Fruit fly (Drosophila melanogaster) whole organism, embryonic: ENCODE results near the gene Prx2.

ENCODE experiments used
- Atf6 ChIP-seq: fragments of 200-800 bp; sonication (Bioruptor generic); IDR thresholded peaks from 2 replicates; pipeline ENCODE4 v1.3.6; 2022; ENCODE audit warnings: missing biosample characterization, missing genetic modification characterization
- Bteb2 ChIP-seq: fragments of 200-800 bp; sonication (Bioruptor generic); optimal IDR thresholded peaks from 2 replicates; lab custom pipeline; 2016; ENCODE audit warnings: missing biosample characterization, missing genetic modification characterization
- CG10543 ChIP-seq: fragments of 200-800 bp; sonication (Bioruptor generic); optimal IDR thresholded peaks from 3 replicates; lab custom pipeline; 2017; ENCODE audit warnings: missing biosample characterization, mild to moderate bottlenecking, missing genetic modification characterization, moderate library complexity
- CG10979 ChIP-seq: fragments of 200-800 bp; sonication (Bioruptor generic); optimal IDR thresholded peaks from 2 replicates; lab custom pipeline; 2018; ENCODE audit warnings: missing biosample characterization, mild to moderate bottlenecking, missing genetic modification characterization, moderate library complexity
- CG12744 ChIP-seq: fragments of 200-800 bp; sonication (Bioruptor generic); optimal IDR thresholded peaks from 2 replicates; lab custom pipeline; 2016; ENCODE audit warnings: missing biosample characterization, missing genetic modification characterization
- CG12769 ChIP-seq: fragments of 200-800 bp; sonication (Bioruptor generic); optimal IDR thresholded peaks from 2 replicates; lab custom pipeline; 2019; ENCODE audit warnings: missing biosample characterization, mild to moderate bottlenecking, missing genetic modification characterization, moderate library complexity
- CG13775 ChIP-seq: fragments of 200-800 bp; sonication (Bioruptor generic); optimal IDR thresholded peaks from 3 replicates; lab custom pipeline; 2017; ENCODE audit warnings: missing biosample characterization, mild to moderate bottlenecking, missing genetic modification characterization
- CG15011 ChIP-seq: fragments of 200-800 bp; sonication (Bioruptor generic); optimal IDR thresholded peaks from 3 replicates; lab custom pipeline; 2018; ENCODE audit warnings: missing biosample characterization, mild to moderate bottlenecking, missing genetic modification characterization
- CG1602 ChIP-seq: fragments of 200-800 bp; sonication (Bioruptor generic); optimal IDR thresholded peaks from 3 replicates; lab custom pipeline; 2016; ENCODE audit warnings: missing biosample characterization, missing genetic modification characterization
- CG17359 ChIP-seq: fragments of 200-800 bp; sonication (Bioruptor generic); optimal IDR thresholded peaks from 3 replicates; lab custom pipeline; 2018; ENCODE audit warnings: missing biosample characterization, mild to moderate bottlenecking, missing genetic modification characterization, moderate library complexity
- CG18262 ChIP-seq: fragments of 200-800 bp; optimal IDR thresholded peaks from 3 replicates; lab custom pipeline; 2019; ENCODE audit warnings: missing biosample characterization, mild to moderate bottlenecking, missing genetic modification characterization, moderate library complexity
- CG2712 ChIP-seq: fragments of 200-800 bp; optimal IDR thresholded peaks from 3 replicates; lab custom pipeline; 2019; ENCODE audit warnings: missing biosample characterization, mild to moderate bottlenecking, missing genetic modification characterization, moderate library complexity
- CG3281 ChIP-seq: fragments of 200-800 bp; sonication (Bioruptor generic); optimal IDR thresholded peaks from 3 replicates; lab custom pipeline; 2017; ENCODE audit warnings: missing biosample characterization, mild to moderate bottlenecking, missing genetic modification characterization
- CG42726 ChIP-seq: fragments of 200-800 bp; sonication (Bioruptor generic); IDR thresholded peaks from 2 replicates; pipeline ENCODE4 v1.3.6; 2022; ENCODE audit warnings: missing biosample characterization, missing genetic modification characterization; ENCODE audit not compliant: partially characterized antibody
- CG4404 ChIP-seq: fragments of 200-800 bp; sonication (Bioruptor generic); IDR thresholded peaks from 2 replicates; pipeline ENCODE4 v1.3.6; 2022; ENCODE audit warnings: missing biosample characterization, missing genetic modification characterization
- CG6813 ChIP-seq: fragments of 200-800 bp; sonication (Bioruptor generic); optimal IDR thresholded peaks from 2 replicates; lab custom pipeline; 2017; ENCODE audit warnings: missing biosample characterization, missing genetic modification characterization, mild to moderate bottlenecking, moderate library complexity, missing genetic modification reagents
- CG7556 ChIP-seq: fragments of 200-800 bp; sonication (Bioruptor generic); optimal IDR thresholded peaks from 2 replicates; lab custom pipeline; 2017; ENCODE audit warnings: missing biosample characterization, mild to moderate bottlenecking, missing genetic modification characterization
- CG7839 ChIP-seq: fragments of 200-800 bp; sonication (Bioruptor generic); optimal IDR thresholded peaks from 3 replicates; lab custom pipeline; 2018; ENCODE audit warnings: missing biosample characterization, mild to moderate bottlenecking, missing genetic modification characterization, moderate library complexity
- CG8290 ChIP-seq, 3 experiments: fragments of 200-800 bp; sonication (Bioruptor generic); optimal IDR thresholded peaks; 2 replicates each; lab custom pipeline; 2016 to 2019; ENCODE audit warnings: missing biosample characterization in 3 of 3, missing genetic modification characterization in 3 of 3, mild to moderate bottlenecking in 2 of 3, moderate library complexity in 1 of 3
- CG9437 ChIP-seq: fragments of 200-800 bp; sonication (Bioruptor generic); optimal IDR thresholded peaks from 2 replicates; lab custom pipeline; 2018; ENCODE audit warnings: missing biosample characterization, mild to moderate bottlenecking, missing genetic modification characterization
- CG9727 ChIP-seq: fragments of 200-800 bp; sonication (Bioruptor generic); optimal IDR thresholded peaks from 3 replicates; lab custom pipeline; 2017; ENCODE audit warnings: missing biosample characterization, mild to moderate bottlenecking, missing genetic modification characterization
- CG9932 ChIP-seq: fragments of 200-800 bp; sonication (Bioruptor generic); IDR thresholded peaks from 2 replicates; pipeline ENCODE4 v1.3.6; 2022; ENCODE audit warnings: missing biosample characterization, missing genetic modification characterization
- Dip3 ChIP-seq: fragments of 200-800 bp; sonication (Bioruptor generic); optimal IDR thresholded peaks from 3 replicates; lab custom pipeline; 2016; ENCODE audit warnings: missing biosample characterization, missing genetic modification characterization
- Eip74EF ChIP-seq, 2 experiments: fragments of 200-800 bp in 1 of 2; fragments of >200 bp in 1 of 2; sonication (Bioruptor generic) in 1 of 2; optimal IDR thresholded peaks; 2 replicates each; lab custom pipeline; 2017 to 2019; ENCODE audit warnings: missing biosample characterization in 2 of 2, missing genetic modification characterization in 2 of 2, mild to moderate bottlenecking in 1 of 2, moderate library complexity in 1 of 2
- Ets97D ChIP-seq: fragments of 200-800 bp; sonication (Bioruptor generic); optimal IDR thresholded peaks from 3 replicates; lab custom pipeline; 2016; ENCODE audit warnings: missing biosample characterization, missing genetic modification characterization
- HLHmδ ChIP-seq: fragments of 200-800 bp; sonication (Bioruptor generic); optimal IDR thresholded peaks from 2 replicates; lab custom pipeline; 2018; ENCODE audit warnings: missing biosample characterization, mild to moderate bottlenecking, missing genetic modification characterization, moderate library complexity
- Oli ChIP-seq: fragments of 200-800 bp; sonication (Bioruptor generic); optimal IDR thresholded peaks from 2 replicates; lab custom pipeline; 2018; ENCODE audit warnings: missing biosample characterization, mild to moderate bottlenecking, missing genetic modification characterization, moderate library complexity
- Sox100B ChIP-seq: fragments of 200-800 bp; sonication (Bioruptor generic); optimal IDR thresholded peaks from 3 replicates; lab custom pipeline; 2018; ENCODE audit warnings: missing biosample characterization, mild to moderate bottlenecking, missing genetic modification characterization
- Sox102F ChIP-seq: fragments of 200-800 bp; sonication (Bioruptor generic); optimal IDR thresholded peaks from 2 replicates; lab custom pipeline; 2018; ENCODE audit warnings: missing biosample characterization, mild to moderate bottlenecking, missing genetic modification characterization, moderate library complexity
- Trl ChIP-seq, 3 experiments: fragments of >200 bp in 2 of 3; fragments of 200-800 bp in 1 of 3; sonication (Bioruptor generic) in 1 of 3; optimal IDR thresholded peaks; 2 replicates in 1 of 3; 3 replicates in 2 of 3; lab custom pipeline; 2016 to 2017; ENCODE audit warnings: missing biosample characterization in 1 of 3, missing genetic modification characterization in 1 of 3
- Usf ChIP-seq: fragments of 200-800 bp; sonication (Bioruptor generic); optimal IDR thresholded peaks from 2 replicates; lab custom pipeline; 2017; ENCODE audit warnings: missing genotype, missing biosample characterization, missing genetic modification characterization
- cg ChIP-seq: fragments of 200-800 bp; sonication (Bioruptor generic); optimal IDR thresholded peaks from 3 replicates; lab custom pipeline; 2019; ENCODE audit warnings: missing biosample characterization, mild to moderate bottlenecking, missing genetic modification characterization, moderate library complexity
- cwo ChIP-seq: fragments of 200-800 bp; sonication (Bioruptor generic); optimal IDR thresholded peaks from 3 replicates; lab custom pipeline; 2017; ENCODE audit warnings: missing biosample characterization, missing genetic modification characterization, mild to moderate bottlenecking, moderate library complexity, missing genetic modification reagents
- exex ChIP-seq: fragments of 200-800 bp; sonication (Bioruptor generic); optimal IDR thresholded peaks from 4 replicates; lab custom pipeline; 2018; ENCODE audit warnings: missing biosample characterization, mild to moderate bottlenecking, missing genetic modification characterization, moderate library complexity
- grau ChIP-seq: fragments of 200-800 bp; optimal IDR thresholded peaks from 3 replicates; lab custom pipeline; 2019; ENCODE audit warnings: missing biosample characterization, mild to moderate bottlenecking, missing genetic modification characterization, moderate library complexity
- inv ChIP-seq: fragments of 200-800 bp; sonication (Bioruptor generic); IDR thresholded peaks from 2 replicates; pipeline ENCODE4 v1.3.6; 2022; ENCODE audit warnings: missing biosample characterization, missing genetic modification characterization; ENCODE audit not compliant: partially characterized antibody
- kni ChIP-seq: fragments of 200-800 bp; sonication (Bioruptor generic); optimal IDR thresholded peaks from 3 replicates; lab custom pipeline; 2017; ENCODE audit warnings: mild to moderate bottlenecking, missing biosample characterization, missing genetic modification reagents, missing genetic modification characterization
- lab ChIP-seq: fragments of 200-800 bp; sonication (Bioruptor generic); optimal IDR thresholded peaks from 3 replicates; lab custom pipeline; 2017; ENCODE audit warnings: missing biosample characterization, missing genetic modification characterization, mild to moderate bottlenecking, moderate library complexity, missing genetic modification reagents
- mam ChIP-seq: fragments of 200-800 bp; sonication (Bioruptor generic); optimal IDR thresholded peaks from 3 replicates; lab custom pipeline; 2016; ENCODE audit warnings: missing biosample characterization, missing genetic modification characterization
- mld ChIP-seq: fragments of 200-800 bp; sonication (Bioruptor generic); IDR thresholded peaks from 3 replicates; pipeline ENCODE4 v1.3.6; 2022; ENCODE audit warnings: missing biosample characterization, missing genetic modification characterization; ENCODE audit not compliant: partially characterized antibody
- oc ChIP-seq: fragments of 200-800 bp; sonication (Bioruptor generic); optimal IDR thresholded peaks from 2 replicates; lab custom pipeline; 2018; ENCODE audit warnings: missing biosample characterization, mild to moderate bottlenecking, missing genetic modification characterization, moderate library complexity
- prd ChIP-seq, 3 experiments: fragments of >200 bp in 2 of 3; fragments of 200-800 bp in 1 of 3; sonication (Bioruptor generic) in 1 of 3; optimal IDR thresholded peaks in 2 of 3; IDR thresholded peaks in 1 of 3; 2 replicates in 2 of 3; 3 replicates in 1 of 3; pipeline versions ENCODE4 v1.3.6 to Lab custom; 2017 to 2022; ENCODE audit warnings: missing biosample characterization in 1 of 3, missing genetic modification characterization in 1 of 3
- rib ChIP-seq: fragments of 200-800 bp; sonication (Bioruptor generic); IDR thresholded peaks from 2 replicates; pipeline ENCODE4 v1.3.6; 2022; ENCODE audit warnings: missing biosample characterization, missing genetic modification characterization
- slbo ChIP-seq: fragments of 200-800 bp; sonication (Bioruptor generic); IDR thresholded peaks from 2 replicates; pipeline ENCODE4 v1.3.6; 2022; ENCODE audit warnings: missing biosample characterization, missing genetic modification characterization
- sob ChIP-seq: fragments of 200-800 bp; sonication (Bioruptor generic); IDR thresholded peaks from 2 replicates; pipeline ENCODE4 v1.3.6; 2022; ENCODE audit warnings: missing biosample characterization, missing genetic modification characterization
- tio ChIP-seq: fragments of 200-800 bp; sonication (Bioruptor generic); optimal IDR thresholded peaks from 2 replicates; lab custom pipeline; 2017; ENCODE audit warnings: missing biosample characterization, missing genetic modification characterization, inconsistent platforms

Prx2 gene

DNA sequence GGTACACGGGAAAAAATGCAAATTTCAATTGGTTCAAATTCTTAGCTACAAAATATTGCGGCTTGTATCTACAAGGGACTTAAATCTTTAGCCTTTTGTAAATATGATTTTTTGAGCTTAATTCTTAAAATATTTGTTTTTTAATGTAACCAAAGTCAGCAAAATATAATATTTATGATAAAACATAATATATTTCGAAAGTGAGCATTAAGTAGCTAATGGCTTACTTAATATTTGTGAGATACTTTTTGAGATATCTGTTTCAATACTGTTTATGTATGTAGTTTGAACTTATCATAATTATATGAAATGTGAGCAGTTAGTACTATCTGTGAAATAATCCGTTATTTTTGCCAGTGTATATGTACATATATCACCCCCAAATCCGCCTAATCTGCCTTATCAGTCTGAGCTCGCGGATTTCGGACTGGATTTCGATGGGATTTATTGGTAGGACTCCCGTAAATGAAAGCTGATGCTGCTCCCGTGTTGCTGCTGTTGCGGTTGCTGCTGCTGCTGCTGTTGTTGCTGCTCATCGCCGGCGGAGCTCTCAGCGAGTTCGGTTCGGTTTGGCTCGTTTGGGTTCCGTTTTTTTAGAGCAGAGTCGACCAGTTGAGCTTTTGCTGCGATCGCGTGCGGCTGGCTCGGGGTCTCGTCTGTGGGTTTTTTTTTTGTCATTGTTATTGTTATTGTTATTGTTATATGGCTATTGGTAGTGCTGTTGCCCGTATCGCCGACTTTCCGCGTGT lies 8.8 kb upstream of the Prx2 start (continued):
- TF ChIP-seq Sox100B (peak; percentile 43), CG42726 (0 out of 2 replicates have a peak, but pooled peaks have one; percentile 29), exex (no peak), CG12744 (GFP tag; lab: Kevin White, UChicago) (no peak), CG4404 (no peak), kni (GFP tag; lab: Kevin White, UChicago) (no peak), cwo (GFP tag; lab: Kevin White, UChicago) (peak; percentile 46), CG7556 (GFP tag; lab: Kevin White, UChicago) (peak; percentile 59), Dip3 (no peak), CG6813 (GFP tag; lab: Kevin White, UChicago) (no peak), CG9932 (peak; percentile 37), CG1602 (GFP tag; lab: Kevin White, UChicago) (peak; percentile 0), Bteb2 (GFP tag; lab: Kevin White, UChicago) (no peak), Usf (no peak), CG2712 (peak; percentile 39), CG7839 (peak; percentile 63), prd (optimal IDR thresholded peaks at IDR 0.05; lab: Kevin White, UChicago) (no peak), prd (GFP tag; IDR thresholded peaks at IDR 0.05; lab: Robert Waterston, UW) (peak; percentile 49; the same call in 2 of the 3 replicates), sob (GFP tag; lab: Robert Waterston, UW) (peak; percentile 40; the same call in 1 of the 2 replicates), CG13775 (GFP tag; lab: Kevin White, UChicago) (peak; percentile 45), mam (GFP tag; lab: Kevin White, UChicago) (peak; percentile 33), Sox102F (GFP tag; lab: Kevin White, UChicago) (peak; percentile 42), mld (GFP tag; lab: Robert Waterston, UW) (no peak), HLHmδ (no peak), Ets97D (GFP tag; lab: Kevin White, UChicago) (no peak), CG15011 (GFP tag; lab: Kevin White, UChicago) (peak; percentile 15), Trl (optimal IDR thresholded peaks at IDR 0.05; lab: Kevin White, UChicago) (peak in 1 of 2 experiments; percentile 23), Trl (GFP tag; optimal IDR thresholded peaks at IDR 0.05; lab: Kevin White, UChicago) (no peak), CG10979 (tag; lab: Kevin White, UChicago) (peak; percentile 5), CG9437 (peak; percentile 53), tio (GFP tag; lab: Kevin White, UChicago) (peak; percentile 61), lab (GFP tag; lab: Kevin White, UChicago) (peak; percentile 36), grau (tag; lab: Kevin White, UChicago) (peak; percentile 66), CG17359 (peak; percentile 32), Atf6 (GFP tag; lab: Robert Waterston, UW) (no peak; the same call in 1 of the 2 replicates), rib (GFP tag; lab: Robert Waterston, UW) (no peak), inv (GFP tag; lab: Robert Waterston, UW) (no peak), slbo (GFP tag; lab: Robert Waterston, UW) (peak; percentile 15; the same call in 1 of the 2 replicates), cg (GFP tag; lab: Kevin White, UChicago) (no peak), CG12769 (tag; lab: Kevin White, UChicago) (peak; percentile 70), CG9727 (GFP tag; lab: Kevin White, UChicago) (peak; percentile 53), CG8290 (GFP tag; optimal IDR thresholded peaks at IDR 0.05; lab: Kevin White, UChicago) (no peak), CG8290 (tag; optimal IDR thresholded peaks at IDR 0.05; lab: Kevin White, UChicago) (peak in 1 of 2 experiments; percentile 12), oc (tag; lab: Kevin White, UChicago) (no peak), Eip74EF (GFP tag; optimal IDR thresholded peaks at IDR 0.05; lab: Kevin White, UChicago) (peak in 1 of 2 experiments; percentile 35), Oli (tag; lab: Kevin White, UChicago) (peak; percentile 32), CG3281 (GFP tag; lab: Kevin White, UChicago) (peak; percentile 70), CG18262 (tag; lab: Kevin White, UChicago) (peak; percentile 48), CG10543 (peak; percentile 56)
